Worm (Caenorhabditis elegans) whole organism, L3 larva: ENCODE results near the gene B0280.7.

Experiments used
- ZK546.5 ChIP-seq: sonication (generic microtip); optimal IDR thresholded peaks from 2 replicates; lab custom pipeline; 2017; ENCODE audit warnings: missing biosample characterization, missing genetic modification characterization
- aly-2 ChIP-seq: fragments of 150-350 bp; optimal IDR thresholded peaks from 2 replicates; lab custom pipeline; 2014; ENCODE audit warnings: missing biosample characterization, missing genetic modification characterization
- ama-1 ChIP-seq: fragments of 150-350 bp; optimal IDR thresholded peaks from 2 replicates; lab custom pipeline; 2018
- ceh-16 ChIP-seq: sonication (generic microtip); optimal IDR thresholded peaks from 2 replicates; lab custom pipeline; 2017; ENCODE audit warnings: missing biosample characterization, missing genetic modification characterization
- ceh-28 ChIP-seq: fragments of 150-350 bp; optimal IDR thresholded peaks from 2 replicates; lab custom pipeline; 2014; ENCODE audit warnings: missing biosample characterization, missing genetic modification reagents, missing genetic modification characterization
- ceh-82 ChIP-seq: fragments of 150-350 bp; optimal IDR thresholded peaks from 2 replicates; lab custom pipeline; 2014; ENCODE audit warnings: missing biosample characterization, missing genetic modification characterization
- ceh-9 ChIP-seq: sonication (generic microtip); optimal IDR thresholded peaks from 2 replicates; lab custom pipeline; 2018; ENCODE audit warnings: missing biosample characterization, missing genetic modification characterization
- daf-12 ChIP-seq: fragments of 150-350 bp; optimal IDR thresholded peaks from 2 replicates; lab custom pipeline; 2014; ENCODE audit warnings: missing biosample characterization, missing genetic modification reagents, missing genetic modification characterization
- egl-27 ChIP-seq: sonication (generic microtip); optimal IDR thresholded peaks from 4 replicates; lab custom pipeline; 2017; ENCODE audit warnings: missing biosample characterization, missing genetic modification reagents, missing genetic modification characterization
- egl-5 ChIP-seq: fragments of 150-350 bp; optimal IDR thresholded peaks from 2 replicates; lab custom pipeline; 2017; ENCODE audit warnings: missing biosample characterization, missing genetic modification reagents, missing genetic modification characterization, inconsistent platforms
- elt-1 ChIP-seq: fragments of 150-350 bp; optimal IDR thresholded peaks from 2 replicates; lab custom pipeline; 2014; ENCODE audit warnings: missing biosample characterization, missing genetic modification characterization
- elt-2 ChIP-seq: sonication (generic microtip); optimal IDR thresholded peaks from 2 replicates; lab custom pipeline; 2016; ENCODE audit warnings: missing genetic modification reagents, mild to moderate bottlenecking, missing genetic modification characterization, missing compliant biosample characterization
- eor-1 ChIP-seq, 2 experiments: fragments of 150-350 bp; optimal IDR thresholded peaks; 2 replicates each; lab custom pipeline; 2014 to 2018; ENCODE audit warnings: missing biosample characterization in 2 of 2, missing genetic modification characterization in 2 of 2
- fkh-2 ChIP-seq: fragments of 150-350 bp; optimal IDR thresholded peaks from 2 replicates; lab custom pipeline; 2014; ENCODE audit warnings: missing biosample characterization, missing genetic modification reagents, missing genetic modification characterization
- hmg-11 ChIP-seq: sonication (generic microtip); optimal IDR thresholded peaks from 2 replicates; lab custom pipeline; 2016; ENCODE audit warnings: missing genetic modification characterization, missing compliant biosample characterization
- jun-1 ChIP-seq: fragments of 150-350 bp; optimal IDR thresholded peaks from 2 replicates; lab custom pipeline; 2014; ENCODE audit warnings: missing biosample characterization, missing genetic modification reagents, missing genetic modification characterization
- lin-15B ChIP-seq: fragments of 150-350 bp; optimal IDR thresholded peaks from 2 replicates; lab custom pipeline; 2014; ENCODE audit warnings: missing biosample characterization, missing genetic modification characterization
- lin-39 ChIP-seq: fragments of 150-350 bp; optimal IDR thresholded peaks from 2 replicates; lab custom pipeline; 2018; ENCODE audit warnings: missing biosample characterization, missing genetic modification reagents, missing genetic modification characterization
- mdl-1 ChIP-seq: fragments of 150-350 bp; optimal IDR thresholded peaks from 2 replicates; lab custom pipeline; 2014; ENCODE audit warnings: missing biosample characterization, missing genetic modification characterization
- mml-1 ChIP-seq: fragments of 150-350 bp; sonication (generic microtip); optimal IDR thresholded peaks from 3 replicates; lab custom pipeline; 2014; ENCODE audit warnings: missing biosample characterization, missing genetic modification characterization
- nfya-1 ChIP-seq: sonication (generic microtip); optimal IDR thresholded peaks from 2 replicates; lab custom pipeline; 2017; ENCODE audit warnings: missing genetic modification characterization, mild to moderate bottlenecking, missing compliant biosample characterization, antibody characterized with exemption, moderate library complexity; ENCODE audit not compliant: insufficient read depth
- nhr-11 ChIP-seq: fragments of 150-350 bp; optimal IDR thresholded peaks from 2 replicates; lab custom pipeline; 2014; ENCODE audit warnings: missing biosample characterization, missing genetic modification characterization
- nhr-23 ChIP-seq: fragments of 150-350 bp; optimal IDR thresholded peaks from 2 replicates; lab custom pipeline; 2014; ENCODE audit warnings: missing biosample characterization, missing genetic modification reagents, missing genetic modification characterization
- nhr-25 ChIP-seq: sonication (generic microtip); optimal IDR thresholded peaks from 2 replicates; lab custom pipeline; 2017; ENCODE audit warnings: missing biosample characterization, missing genetic modification characterization
- nhr-28 ChIP-seq: fragments of 150-350 bp; optimal IDR thresholded peaks from 2 replicates; lab custom pipeline; 2014; ENCODE audit warnings: missing biosample characterization, missing genetic modification characterization
- nhr-43 ChIP-seq: sonication (generic microtip); optimal IDR thresholded peaks from 2 replicates; lab custom pipeline; 2016; ENCODE audit warnings: mild to moderate bottlenecking, missing genetic modification characterization, missing compliant biosample characterization; ENCODE audit not compliant: poor library complexity, severe bottlenecking
- nhr-67 ChIP-seq: fragments of 150-350 bp; optimal IDR thresholded peaks from 2 replicates; lab custom pipeline; 2014; ENCODE audit warnings: missing biosample characterization, missing genetic modification characterization
- nhr-76 ChIP-seq: fragments of 150-350 bp; sonication (generic microtip); optimal IDR thresholded peaks from 5 replicates; lab custom pipeline; 2014; ENCODE audit warnings: missing biosample characterization, missing genetic modification characterization
- nhr-77 ChIP-seq: fragments of 150-350 bp; optimal IDR thresholded peaks from 2 replicates; lab custom pipeline; 2014; ENCODE audit warnings: missing biosample characterization, missing genetic modification characterization
- pha-4 ChIP-seq: fragments of 150-350 bp; optimal IDR thresholded peaks from 2 replicates; lab custom pipeline; 2014; ENCODE audit warnings: missing biosample characterization, missing genetic modification reagents, missing genetic modification characterization
- pqm-1 ChIP-seq: fragments of 150-350 bp; optimal IDR thresholded peaks from 2 replicates; lab custom pipeline; 2017; ENCODE audit warnings: missing biosample characterization, missing genetic modification characterization, inconsistent platforms
- sea-2 ChIP-seq: fragments of 150-350 bp; sonication (generic microtip); optimal IDR thresholded peaks from 4 replicates; lab custom pipeline; 2014; ENCODE audit warnings: missing biosample characterization, missing genetic modification reagents, missing genetic modification characterization
- skn-1 ChIP-seq: fragments of 150-350 bp; optimal IDR thresholded peaks from 2 replicates; lab custom pipeline; 2014; ENCODE audit warnings: missing biosample characterization, missing genetic modification characterization
- snpc-4 ChIP-seq: fragments of 150-350 bp; optimal IDR thresholded peaks from 2 replicates; lab custom pipeline; 2014; ENCODE audit warnings: missing biosample characterization, missing genetic modification characterization
- tbx-2 ChIP-seq: sonication (generic microtip); optimal IDR thresholded peaks from 2 replicates; lab custom pipeline; 2016; ENCODE audit warnings: mild to moderate bottlenecking, missing genetic modification characterization, missing compliant biosample characterization
- unc-39 ChIP-seq: sonication (generic microtip); optimal IDR thresholded peaks from 4 replicates; lab custom pipeline; 2017; ENCODE audit warnings: missing biosample characterization, missing genetic modification characterization
- zag-1 ChIP-seq: fragments of 150-350 bp; optimal IDR thresholded peaks from 2 replicates; lab custom pipeline; 2014; ENCODE audit warnings: missing biosample characterization, missing genetic modification characterization
- ztf-11 ChIP-seq: fragments of 150-350 bp; optimal IDR thresholded peaks from 2 replicates; lab custom pipeline; 2014; ENCODE audit warnings: missing biosample characterization, missing genetic modification characterization
- ztf-4 ChIP-seq: fragments of 150-350 bp; optimal IDR thresholded peaks from 2 replicates; lab custom pipeline; 2014; ENCODE audit warnings: missing biosample characterization, missing genetic modification characterization

Gene B0280.7

ce11 chrIII:7152569-7152968 lies 40.9 kb upstream of the B0280.7 start:
- no peak for TF ChIP-seq ceh-28
- TF ChIP-seq nhr-23 (tag; lab: Kevin White, UChicago) = peak; percentile 37

DNA sequence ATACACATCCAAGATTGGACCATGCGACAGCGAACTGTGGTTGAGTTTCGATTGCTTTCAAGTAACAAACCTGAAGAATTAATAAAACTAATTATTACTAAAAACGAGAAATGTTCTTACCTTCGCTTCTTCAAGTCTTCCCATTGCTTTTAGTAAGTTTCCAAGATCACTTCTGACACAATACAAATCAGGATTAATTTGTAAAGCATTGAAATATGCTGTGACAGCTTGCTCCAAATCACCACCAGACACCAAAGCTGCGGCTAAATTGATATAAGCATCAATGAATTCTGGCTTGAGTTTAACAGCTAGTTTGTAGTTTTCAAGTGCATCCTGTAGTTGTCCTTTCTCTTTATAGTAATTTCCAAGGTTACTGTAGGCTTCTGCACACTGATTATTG lies 38.5 kb upstream of the B0280.7 start:
- no peak for TF ChIP-seq unc-39
- no peak for TF ChIP-seq nhr-23 (tag; lab: Kevin White, UChicago)
- no peak for TF ChIP-seq ZK546.5 (tag; lab: Kevin White, UChicago)
- no peak for TF ChIP-seq tbx-2 (tag; lab: Kevin White, UChicago)
- TF ChIP-seq egl-5 (tag; lab: Kevin White, UChicago) = no peak
- TF ChIP-seq fkh-2 (tag; lab: Kevin White, UChicago) = no peak
- TF ChIP-seq ceh-9 (tag; lab: Kevin White, UChicago) = no peak
- TF ChIP-seq ceh-82 (tag; lab: Kevin White, UChicago) = no peak

DNA sequence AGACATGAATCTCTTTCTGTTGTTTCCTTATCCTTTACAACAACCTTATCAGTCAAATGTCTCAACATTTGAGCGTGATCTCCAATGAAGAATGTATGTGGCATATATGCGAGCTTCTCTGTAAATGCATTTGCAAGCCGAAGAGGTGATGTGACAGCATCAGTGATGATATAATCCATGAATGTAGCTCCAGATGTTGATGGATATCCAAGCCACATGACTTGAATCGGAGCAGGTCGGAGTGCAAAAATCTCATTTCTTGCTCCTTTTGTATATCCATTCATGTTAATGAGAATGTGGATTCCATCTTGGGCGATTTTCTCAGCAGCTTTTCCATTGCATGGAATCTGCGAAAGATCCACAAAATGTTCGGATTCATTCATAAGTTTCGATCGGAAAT lies 36.5 kb upstream of the B0280.7 start:
- no peak for TF ChIP-seq fkh-2 (tag; lab: Kevin White, UChicago)
- TF ChIP-seq ceh-82 (tag; lab: Kevin White, UChicago) = no peak
- no peak for TF ChIP-seq ztf-4 (tag; lab: Kevin White, UChicago)
- no peak for TF ChIP-seq ZK546.5 (tag; lab: Kevin White, UChicago)
- TF ChIP-seq egl-5 (tag; lab: Kevin White, UChicago) = no peak
- TF ChIP-seq pha-4 = no peak
- TF ChIP-seq unc-39 = no peak
- TF ChIP-seq elt-1 = no peak
- TF ChIP-seq nhr-28 (tag; lab: Kevin White, UChicago) = no peak
- no peak for TF ChIP-seq nhr-76 (tag; lab: Kevin White, UChicago)
- TF ChIP-seq pqm-1 (tag; lab: Kevin White, UChicago) = no peak
- TF ChIP-seq daf-12 (tag; lab: Kevin White, UChicago) = no peak
- TF ChIP-seq mdl-1 (tag; lab: Kevin White, UChicago) = no peak
- no peak for TF ChIP-seq zag-1 (tag; lab: Kevin White, UChicago)

- TF ChIP-seq lin-15B (tag; lab: Kevin White, UChicago) = no peak
- no peak for TF ChIP-seq fkh-2 (tag; lab: Kevin White, UChicago)
- no peak for TF ChIP-seq nhr-25
- no peak for TF ChIP-seq ztf-11 (tag; lab: Kevin White, UChicago)
- no peak for TF ChIP-seq jun-1 (tag; lab: Kevin White, UChicago)
- no peak for TF ChIP-seq nhr-28 (tag; lab: Kevin White, UChicago)
- no peak for TF ChIP-seq tbx-2 (tag; lab: Kevin White, UChicago)
- TF ChIP-seq elt-2 = no peak
- no peak for TF ChIP-seq egl-5 (tag; lab: Kevin White, UChicago)
- no peak for TF ChIP-seq skn-1 (tag; lab: Kevin White, UChicago)
- TF ChIP-seq ztf-4 (tag; lab: Kevin White, UChicago) = no peak
- no peak for TF ChIP-seq ceh-16 (tag; lab: Kevin White, UChicago)
- TF ChIP-seq nhr-43 (tag; lab: Kevin White, UChicago) = no peak
- TF ChIP-seq ama-1 (lab: Kevin White, UChicago) = no peak
- TF ChIP-seq ceh-82 (tag; lab: Kevin White, UChicago) = no peak
- TF ChIP-seq mdl-1 (tag; lab: Kevin White, UChicago) = no peak
- TF ChIP-seq elt-1 = no peak
These were observed 34.6 kb upstream of the B0280.7 start for ce11 chrIII:7146341-7146740.

DNA sequence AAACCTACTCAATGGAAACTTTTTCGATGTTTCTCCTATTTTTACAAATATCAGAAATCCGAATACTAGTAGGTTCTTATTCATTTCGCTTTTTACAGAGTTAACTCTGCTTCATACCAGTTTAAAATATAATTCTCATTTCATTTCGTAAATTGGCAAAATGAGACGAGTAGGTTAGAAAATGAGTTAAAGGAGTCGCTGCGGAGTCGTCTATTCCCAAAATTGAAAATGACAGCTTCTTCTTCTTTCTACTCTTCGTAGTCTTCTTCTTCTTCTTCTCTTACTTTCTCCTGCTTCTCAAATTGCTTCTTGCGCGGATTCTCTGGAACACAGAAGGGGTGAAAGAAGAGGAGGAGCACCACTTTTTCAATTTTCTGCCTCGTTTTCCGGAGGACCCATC lies 33.1 kb upstream of the B0280.7 start, which contains the start of gene glr-2:
TSS of gene glr-2 (minus strand) at position 211 of the 400 bp plus-strand sequence.
- TF ChIP-seq nhr-76 (tag; lab: Kevin White, UChicago) (no peak), mdl-1 (tag; lab: Kevin White, UChicago) (no peak), nhr-77 (tag; lab: Kevin White, UChicago) (no peak)
- TF ChIP-seq, all 47 proteins: peak for 0

DNA sequence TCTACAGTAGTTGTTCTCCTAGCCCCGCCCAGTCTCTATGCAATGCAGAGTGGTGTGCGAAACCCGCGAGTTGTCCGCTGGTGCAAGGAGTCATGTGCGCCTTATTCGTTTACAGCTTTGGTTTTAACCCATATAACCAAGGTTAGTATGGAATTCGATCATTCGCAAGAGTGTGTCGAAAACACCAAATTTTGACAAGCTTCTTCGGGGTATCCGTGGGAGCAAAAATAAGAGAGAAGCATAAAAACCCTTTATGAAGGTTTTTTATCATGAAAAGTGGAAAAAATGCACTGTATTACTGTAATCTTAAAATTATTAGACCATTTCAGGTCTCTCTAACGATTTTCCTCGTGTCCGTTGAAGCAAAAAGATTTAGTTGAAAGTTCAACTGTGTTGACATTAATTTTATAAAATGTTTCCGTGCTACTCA lies 30.5 kb upstream of the B0280.7 start:
- TF ChIP-seq nhr-76 (tag; lab: Kevin White, UChicago) = no peak
- no peak for TF ChIP-seq jun-1 (tag; lab: Kevin White, UChicago)
- TF ChIP-seq sea-2 = no peak
- no peak for TF ChIP-seq ztf-11 (tag; lab: Kevin White, UChicago)
- peak; percentile 26 for TF ChIP-seq elt-2
- no peak for TF ChIP-seq nhr-23 (tag; lab: Kevin White, UChicago)
- TF ChIP-seq nhr-67 (tag; lab: Kevin White, UChicago) = no peak
- TF ChIP-seq lin-39 (tag; lab: Kevin White, UChicago) = no peak
- peak; percentile 97 for TF ChIP-seq snpc-4
- no peak for TF ChIP-seq aly-2 (tag; lab: Kevin White, UChicago)
- TF ChIP-seq mml-1 (tag; lab: Kevin White, UChicago) = no peak
- TF ChIP-seq zag-1 (tag; lab: Kevin White, UChicago) = no peak
- no peak for TF ChIP-seq ceh-16 (tag; lab: Kevin White, UChicago)
- TF ChIP-seq egl-27 = no peak
- no peak for TF ChIP-seq daf-12 (tag; lab: Kevin White, UChicago)
- TF ChIP-seq nhr-28 (tag; lab: Kevin White, UChicago) = no peak
- no peak for TF ChIP-seq nhr-11
- TF ChIP-seq nhr-77 (tag; lab: Kevin White, UChicago) = no peak
- no peak for TF ChIP-seq mdl-1 (tag; lab: Kevin White, UChicago)
- no peak for TF ChIP-seq ceh-82 (tag; lab: Kevin White, UChicago)
- no peak for TF ChIP-seq hmg-11 (tag; lab: Kevin White, UChicago)
- no peak for TF ChIP-seq egl-5 (tag; lab: Kevin White, UChicago)
- TF ChIP-seq unc-39 = no peak
- no peak for TF ChIP-seq ZK546.5 (tag; lab: Kevin White, UChicago)
- TF ChIP-seq eor-1 (tag; optimal IDR thresholded peaks at IDR 0.05; lab: Kevin White, UChicago) = no peak
- TF ChIP-seq nfya-1 (tag; lab: Kevin White, UChicago) = peak; percentile 43
- TF ChIP-seq ztf-4 (tag; lab: Kevin White, UChicago) = no peak
